Worm (Caenorhabditis elegans) whole organism, late embryonic: ENCODE measurements around the gene srlf-36.

Experiments used
- ama-1 ChIP-seq: fragments of 150-350 bp; optimal IDR thresholded peaks from 2 replicates; lab custom pipeline; 2014
- gmeb-2 ChIP-seq: sonication (generic microtip); optimal IDR thresholded peaks from 2 replicates; lab custom pipeline; 2016; ENCODE audit warnings: missing genetic modification characterization, inconsistent platforms, missing compliant biosample characterization
- hlh-8 ChIP-seq: sonication (generic microtip); optimal IDR thresholded peaks from 2 replicates; lab custom pipeline; 2016; ENCODE audit warnings: missing genotype, missing genetic modification characterization, missing compliant biosample characterization
- lin-11 ChIP-seq: fragments of 200-800 bp; sonication (Bioruptor generic); optimal IDR thresholded peaks from 2 replicates; lab custom pipeline; 2018; ENCODE audit warnings: mild to moderate bottlenecking, missing genetic modification characterization, missing compliant biosample characterization
- sox-4 ChIP-seq: sonication (generic microtip); optimal IDR thresholded peaks from 2 replicates; lab custom pipeline; 2017; ENCODE audit warnings: mild to moderate bottlenecking, missing genetic modification characterization, inconsistent platforms, missing compliant biosample characterization

ce11 chrV:638328-638727, 28.8 kb upstream of the srlf-36 start, which contains the start of gene srj-37:
- TF ChIP-seq lin-11 (tag; lab: Kevin White, UChicago) (no peak), gmeb-2 (no peak), sox-4 (tag; lab: Kevin White, UChicago) (no peak), hlh-8 (tag; lab: Kevin White, UChicago) (no peak), ama-1 (lab: Kevin White, UChicago) (no peak)
